Worm (Caenorhabditis elegans): ENCODE data around the gene F44E2.7.

F44E2.7 gene

ce11 chrIII:8799964-8800795, 48.1 kb downstream of the F44E2.7 start, which contains the start of gene F54F2.6 (continued):
- TF ChIP-seq R02D3.7 (tag; optimal IDR thresholded peaks at IDR 0.05) (no peak), zfp-3 (GFP tag; conservative IDR thresholded peaks at IDR 0.05) (no peak), nhr-102 (tag; optimal IDR thresholded peaks at IDR 0.05) (peak; percentile 25), Y75B8A.6 (GFP tag; IDR thresholded peaks at IDR 0.05) (no peak), dmd-6 (GFP tag; IDR thresholded peaks at IDR 0.05) (peak; percentile 78), lin-15B (tag; optimal IDR thresholded peaks at IDR 0.05) (no peak), lin-13 (GFP tag; optimal IDR thresholded peaks at IDR 0.05) (peak; percentile 57), nhr-25 (tag; optimal IDR thresholded peaks at IDR 0.05; ENCODE audit: borderline replicate concordance, insufficient read depth) (peak; percentile 10), nhr-237 (tag; optimal IDR thresholded peaks at IDR 0.05) (peak; percentile 13), zag-1 (tag; optimal IDR thresholded peaks at IDR 0.05) (peak; percentile 59), nhr-76 (tag; optimal IDR thresholded peaks at IDR 0.05) (no peak), lsy-2 (tag; optimal IDR thresholded peaks at IDR 0.05) (peak; percentile 86 to 89), ceh-82 (tag; optimal IDR thresholded peaks at IDR 0.05) (no peak), ztf-11 (tag; optimal IDR thresholded peaks at IDR 0.05) (no peak), ZK546.5 (tag; optimal IDR thresholded peaks at IDR 0.05) (no peak), mdt-29 (GFP tag; IDR thresholded peaks at IDR 0.05) (no peak; the same call in 1 of the 2 replicates), zip-2 (tag; optimal IDR thresholded peaks at IDR 0.05) (peak; percentile 25), mep-1 (tag; optimal IDR thresholded peaks at IDR 0.05) (peak; percentile 86), T20F7.1 (GFP tag; optimal IDR thresholded peaks at IDR 0.05) (peak; percentile 82), snpc-1.2 (GFP tag; IDR thresholded peaks at IDR 0.05) (no peak), arid-1 (GFP tag; conservative IDR thresholded peaks at IDR 0.05) (0 out of 2 replicates have a peak, but pooled peaks have one; percentile 5), tra-1 (GFP tag; IDR thresholded peaks at IDR 0.05) (peak; percentile 67), ceh-28 (tag; optimal IDR thresholded peaks at IDR 0.05) (peak; percentile 7), unc-39 (tag; optimal IDR thresholded peaks at IDR 0.05) (no peak), Y48G9A.11 (GFP tag; IDR thresholded peaks at IDR 0.05) (no peak), mes-2 (tag; optimal IDR thresholded peaks at IDR 0.05; ENCODE audit: poor library complexity, severe bottlenecking) (peak; percentile 69), F37D6.2 (tag; optimal IDR thresholded peaks at IDR 0.05) (peak; percentile 90)

- TF ChIP-seq daf-8 (GFP tag; IDR thresholded peaks at IDR 0.05) (no peak), lin-39 (tag; optimal IDR thresholded peaks at IDR 0.05) (no peak), dpl-1 (GFP tag; optimal IDR thresholded peaks at IDR 0.05) (peak; percentile 58), ztf-11 (tag; optimal IDR thresholded peaks at IDR 0.05) (no peak), madf-9 (GFP tag; conservative IDR thresholded peaks at IDR 0.05) (0 out of 2 replicates have a peak, but pooled peaks have one; percentile 27), F49E8.2 (tag; optimal IDR thresholded peaks at IDR 0.05; ENCODE audit: borderline replicate concordance) (no peak), tag-97 (GFP tag; IDR thresholded peaks at IDR 0.05) (no peak), nhr-28 (tag; optimal IDR thresholded peaks at IDR 0.05) (peak; percentile 99), rbr-2 (tag; optimal IDR thresholded peaks at IDR 0.05) (peak; percentile 92), aha-1 (tag) (peak; percentile 74), spr-3 (GFP tag; optimal IDR thresholded peaks at IDR 0.05) (peak; percentile 21), attf-4 (tag; optimal IDR thresholded peaks at IDR 0.05) (peak; percentile 19), T20F7.1 (GFP tag; optimal IDR thresholded peaks at IDR 0.05) (peak; percentile 72), egl-27 (tag; optimal IDR thresholded peaks at IDR 0.05) (no peak), pqm-1 (tag; optimal IDR thresholded peaks at IDR 0.05) (peak; percentile 94), F44E2.7 (GFP tag; IDR thresholded peaks at IDR 0.05) (no peak), ama-1 (optimal IDR thresholded peaks at IDR 0.05) (peak; percentile 37), ceh-44 (GFP tag; IDR thresholded peaks at IDR 0.05) (0 out of 2 replicates have a peak, but pooled peaks have one; percentile 20), jun-1 (tag; optimal IDR thresholded peaks at IDR 0.05) (peak; percentile 82), zfp-2 (tag; optimal IDR thresholded peaks at IDR 0.05) (peak; percentile 57), madf-5 (GFP tag; IDR thresholded peaks at IDR 0.05) (0 out of 4 replicates have a peak, but pooled peaks have one; percentile 50), nhr-48 (tag; optimal IDR thresholded peaks at IDR 0.05) (peak; percentile 93), lim-7 (GFP tag; IDR thresholded peaks at IDR 0.05) (0 out of 2 replicates have a peak, but pooled peaks have one; percentile 43), sdz-12 (GFP tag; optimal IDR thresholded peaks at IDR 0.05) (no peak), ceh-28 (tag; optimal IDR thresholded peaks at IDR 0.05) (no peak), nhr-25 (tag; optimal IDR thresholded peaks at IDR 0.05; ENCODE audit: borderline replicate concordance, insufficient read depth) (peak; percentile 8)
Measured at ce11 chrIII:8797211-8797733, 51.0 kb downstream of the F44E2.7 start.

Data from whole organism, L4 larva.